Worm (Caenorhabditis elegans) whole organism, L1 larva: ENCODE measurements around the gene R11D1.1.

ENCODE experiments used
- C04F5.9 ChIP-seq: sonication (generic microtip); optimal IDR thresholded peaks from 2 replicates; lab custom pipeline; 2016; ENCODE audit warnings: missing genetic modification characterization, missing compliant biosample characterization
- C16A3.4 ChIP-seq: fragments of 150-350 bp; optimal IDR thresholded peaks from 2 replicates; lab custom pipeline; 2014; ENCODE audit warnings: missing biosample characterization, missing genetic modification characterization
- Y116A8C.19 ChIP-seq: sonication (generic microtip); optimal IDR thresholded peaks from 2 replicates; lab custom pipeline; 2016; ENCODE audit warnings: missing compliant biosample characterization, missing genetic modification characterization, borderline replicate concordance
- aly-2 ChIP-seq: fragments of 150-350 bp; optimal IDR thresholded peaks from 2 replicates; lab custom pipeline; 2014; ENCODE audit warnings: missing biosample characterization, missing genetic modification characterization
- ama-1 ChIP-seq: fragments of 150-350 bp; optimal IDR thresholded peaks from 2 replicates; lab custom pipeline; 2014
- blmp-1 ChIP-seq: fragments of 150-350 bp; optimal IDR thresholded peaks from 2 replicates; lab custom pipeline; 2014; ENCODE audit warnings: missing biosample characterization, missing genetic modification characterization
- ceh-63 ChIP-seq: fragments of 200-800 bp; sonication (Bioruptor generic); optimal IDR thresholded peaks from 2 replicates; lab custom pipeline; 2018; ENCODE audit warnings: mild to moderate bottlenecking, missing genetic modification characterization, missing compliant biosample characterization
- ceh-88 ChIP-seq: fragments of 200-800 bp; sonication (Bioruptor generic); IDR thresholded peaks from 2 replicates; pipeline ENCODE4 v1.3.6; 2022; ENCODE audit warnings: missing genetic modification characterization, missing compliant biosample characterization
- dpl-1 ChIP-seq, 3 experiments: fragments of 150-350 bp in 2 of 3; sonication (generic microtip) in 1 of 3; optimal IDR thresholded peaks; 2 replicates each; lab custom pipeline; 2014 to 2017; ENCODE audit warnings: missing biosample characterization in 3 of 3, missing genetic modification characterization in 3 of 3, missing genetic modification reagents in 3 of 3
- dsc-1 ChIP-seq: sonication (generic microtip); optimal IDR thresholded peaks from 2 replicates; lab custom pipeline; 2016; ENCODE audit warnings: mild to moderate bottlenecking, missing genetic modification characterization, missing compliant biosample characterization
- efl-1 ChIP-seq, 4 experiments: fragments of 150-350 bp; optimal IDR thresholded peaks in 3 of 4; peaks in 1 of 4; 1 replicate in 1 of 4; 2 replicates in 3 of 4; lab custom pipeline; 2014; ENCODE audit warnings: missing biosample characterization in 2 of 4, missing genetic modification characterization in 2 of 4, missing genetic modification reagents in 2 of 4
- elt-3 ChIP-seq, 6 experiments: fragments of 150-350 bp in 1 of 6; sonication (generic microtip); optimal IDR thresholded peaks; 2 replicates each; lab custom pipeline; 2017 to 2018; ENCODE audit warnings: missing biosample characterization in 6 of 6, missing genetic modification characterization in 6 of 6, inconsistent platforms in 1 of 6
- fkh-10 ChIP-seq: sonication (generic microtip); optimal IDR thresholded peaks from 2 replicates; lab custom pipeline; 2017; ENCODE audit warnings: missing biosample characterization, missing genetic modification reagents, missing genetic modification characterization
- fkh-4 ChIP-seq: sonication (generic microtip); optimal IDR thresholded peaks from 2 replicates; lab custom pipeline; 2016; ENCODE audit warnings: missing compliant biosample characterization, missing genetic modification characterization, borderline replicate concordance
- grh-1 ChIP-seq: fragments of 200-800 bp; sonication (Bioruptor generic); IDR thresholded peaks from 2 replicates; pipeline ENCODE4 v1.3.6; 2022; ENCODE audit warnings: missing genetic modification reagents, missing genetic modification characterization, missing compliant biosample characterization
- hpl-2 ChIP-seq: fragments of 150-350 bp; optimal IDR thresholded peaks from 2 replicates; lab custom pipeline; 2014; ENCODE audit warnings: missing biosample characterization, missing genetic modification reagents, missing genetic modification characterization
- jun-1 ChIP-seq: fragments of 150-350 bp; optimal IDR thresholded peaks from 2 replicates; lab custom pipeline; 2014; ENCODE audit warnings: missing biosample characterization, missing genetic modification reagents, missing genetic modification characterization
- lin-14 ChIP-seq: fragments of 200-800 bp; sonication (Bioruptor generic); optimal IDR thresholded peaks from 2 replicates; lab custom pipeline; 2018; ENCODE audit warnings: mild to moderate bottlenecking, missing genetic modification characterization, moderate library complexity, missing compliant biosample characterization
- lin-15B ChIP-seq: fragments of 150-350 bp; sonication (generic microtip); optimal IDR thresholded peaks from 3 replicates; lab custom pipeline; 2014; ENCODE audit warnings: missing biosample characterization, missing genetic modification characterization
- lin-35 ChIP-seq, 2 experiments: fragments of 150-350 bp; optimal IDR thresholded peaks; 2 replicates each; lab custom pipeline; 2014; ENCODE audit warnings: missing biosample characterization in 2 of 2, missing genetic modification characterization in 2 of 2, missing genetic modification reagents in 2 of 2
- lin-39 ChIP-seq: fragments of 150-350 bp; optimal IDR thresholded peaks from 2 replicates; lab custom pipeline; 2014; ENCODE audit warnings: missing biosample characterization, missing genetic modification reagents, missing genetic modification characterization
- lsy-2 ChIP-seq, 2 experiments: fragments of 150-350 bp; optimal IDR thresholded peaks; 2 replicates each; lab custom pipeline; 2014; ENCODE audit warnings: missing biosample characterization in 2 of 2, missing genetic modification characterization in 2 of 2
- mdl-1 ChIP-seq, 2 experiments: fragments of 150-350 bp; optimal IDR thresholded peaks; 2 replicates each; lab custom pipeline; 2014 to 2017; ENCODE audit warnings: missing biosample characterization in 2 of 2, missing genetic modification characterization in 2 of 2, inconsistent platforms in 1 of 2
- mef-2 ChIP-seq: fragments of 150-350 bp; optimal IDR thresholded peaks from 2 replicates; lab custom pipeline; 2014; ENCODE audit warnings: missing biosample characterization, missing genetic modification characterization
- nhr-11 ChIP-seq: fragments of 150-350 bp; optimal IDR thresholded peaks from 2 replicates; lab custom pipeline; 2014; ENCODE audit warnings: missing biosample characterization, missing genetic modification characterization
- nhr-19 ChIP-seq: fragments of 200-800 bp; sonication (Bioruptor generic); conservative IDR thresholded peaks from 2 replicates; pipeline ENCODE4 v1.3.6; 2022; ENCODE audit warnings: missing genetic modification characterization, missing compliant biosample characterization
- nhr-20 ChIP-seq: sonication (generic microtip); optimal IDR thresholded peaks from 2 replicates; lab custom pipeline; 2016; ENCODE audit warnings: mild to moderate bottlenecking, missing genetic modification characterization, missing compliant biosample characterization
- nhr-85 ChIP-seq: sonication (generic microtip); peaks from one replicate; lab custom pipeline; 2016; ENCODE audit warnings: missing genetic modification characterization, inconsistent platforms, missing compliant biosample characterization
- nhr-90 ChIP-seq: sonication (generic microtip); optimal IDR thresholded peaks from 2 replicates; lab custom pipeline; 2016; ENCODE audit warnings: mild to moderate bottlenecking, missing genetic modification characterization, missing compliant biosample characterization; ENCODE audit not compliant: poor library complexity
- pag-3 ChIP-seq: sonication (generic microtip); optimal IDR thresholded peaks from 2 replicates; lab custom pipeline; 2017; ENCODE audit warnings: missing genetic modification characterization, mild to moderate bottlenecking, missing compliant biosample characterization, antibody characterized with exemption, borderline replicate concordance; ENCODE audit not compliant: insufficient read depth
- rnt-1 ChIP-seq: sonication (generic microtip); optimal IDR thresholded peaks from 2 replicates; lab custom pipeline; 2016; ENCODE audit warnings: mild to moderate bottlenecking, missing genetic modification characterization, moderate library complexity, missing compliant biosample characterization
- skn-1 ChIP-seq: fragments of 150-350 bp; optimal IDR thresholded peaks from 2 replicates; lab custom pipeline; 2014; ENCODE audit warnings: missing biosample characterization, missing genetic modification characterization
- sptf-1 ChIP-seq: fragments of 150-350 bp; optimal IDR thresholded peaks from 2 replicates; lab custom pipeline; 2014; ENCODE audit warnings: missing biosample characterization, missing genetic modification characterization
- tlp-1 ChIP-seq: fragments of 150-350 bp; optimal IDR thresholded peaks from 2 replicates; lab custom pipeline; 2014; ENCODE audit warnings: missing biosample characterization, missing genetic modification characterization
- unc-130 ChIP-seq: fragments of 150-350 bp; optimal IDR thresholded peaks from 2 replicates; lab custom pipeline; 2017; ENCODE audit warnings: missing biosample characterization, missing genetic modification characterization, inconsistent platforms
- unc-98 ChIP-seq: fragments of 200-800 bp; sonication (Bioruptor generic); IDR thresholded peaks from 2 replicates; pipeline ENCODE4 v1.3.6; 2022; ENCODE audit warnings: missing genetic modification characterization, missing compliant biosample characterization
- vab-15 ChIP-seq: sonication (generic microtip); optimal IDR thresholded peaks from 2 replicates; lab custom pipeline; 2017; ENCODE audit warnings: missing genotype, mild to moderate bottlenecking, missing genetic modification characterization, missing compliant biosample characterization
- zag-1 ChIP-seq: fragments of 150-350 bp; optimal IDR thresholded peaks from 2 replicates; lab custom pipeline; 2014; ENCODE audit warnings: missing biosample characterization, missing genetic modification characterization
- zip-4 ChIP-seq: fragments of 200-800 bp; sonication (Bioruptor generic); optimal IDR thresholded peaks from 2 replicates; lab custom pipeline; 2018; ENCODE audit warnings: mild to moderate bottlenecking, missing genetic modification characterization, moderate library complexity, missing compliant biosample characterization

The R11D1.1 gene

DNA sequence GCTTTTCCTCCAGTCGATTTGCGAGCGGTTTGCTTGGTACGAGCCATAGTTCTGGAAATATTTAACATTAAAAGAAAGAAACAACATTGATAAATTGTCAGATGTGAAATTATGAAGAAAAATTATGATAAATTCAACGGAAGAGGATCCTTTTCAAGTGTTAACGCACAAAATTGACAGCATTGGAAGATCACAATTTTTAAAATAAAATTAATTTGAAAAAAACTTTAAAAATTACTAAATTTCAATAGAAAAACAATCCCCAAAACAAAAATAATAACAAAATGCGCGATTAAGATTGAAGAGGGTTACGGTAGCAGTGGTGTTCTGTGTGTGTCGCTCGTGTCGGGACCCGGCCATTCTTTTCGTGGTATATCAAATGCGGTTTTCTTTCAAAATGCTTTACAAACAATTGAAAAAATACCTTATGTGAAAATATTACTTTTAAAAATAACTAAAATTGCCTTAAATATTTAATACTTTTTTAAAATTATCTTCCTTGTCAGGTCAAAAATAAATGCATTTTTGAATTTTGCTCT, 43.8 kb upstream of the R11D1.1 start, which contains the start of gene his-74:
TSS of gene his-74 (minus strand) at position 51 of the 539 bp plus-strand sequence.
- TF ChIP-seq C16A3.4 (tag; lab: Kevin White, UChicago) (no peak), jun-1 (tag; lab: Kevin White, UChicago) (no peak), nhr-85 (tag; lab: Kevin White, UChicago) (no peak), nhr-11 (tag; lab: Kevin White, UChicago) (no peak), zip-4 (GFP tag; lab: Kevin White, UChicago) (no peak), vab-15 (tag; lab: Kevin White, UChicago) (no peak), ceh-63 (GFP tag; lab: Kevin White, UChicago) (no peak), rnt-1 (no peak), hpl-2 (GFP tag; lab: Kevin White, UChicago) (no peak), tlp-1 (tag; lab: Kevin White, UChicago) (no peak)

- no peak for TF ChIP-seq ceh-88
- TF ChIP-seq dsc-1: no peak
- TF ChIP-seq lin-15B (tag; lab: Kevin White, UChicago): no peak
- TF ChIP-seq C04F5.9 (tag; lab: Kevin White, UChicago): no peak
- no peak for TF ChIP-seq lin-14
- no peak for TF ChIP-seq unc-130 (tag; lab: Kevin White, UChicago)
- no peak for TF ChIP-seq hpl-2 (GFP tag; lab: Kevin White, UChicago)
- no peak for TF ChIP-seq nhr-20
- TF ChIP-seq lsy-2 (tag; optimal IDR thresholded peaks at IDR 0.05; lab: Kevin White, UChicago): no peak
- no peak for TF ChIP-seq lin-39 (tag; lab: Kevin White, UChicago)
- TF ChIP-seq unc-98 (GFP tag; lab: Robert Waterston, UW): no peak
- no peak for TF ChIP-seq zip-4 (GFP tag; lab: Kevin White, UChicago)
- no peak for TF ChIP-seq grh-1 (GFP tag; lab: Robert Waterston, UW)
- no peak for TF ChIP-seq pag-3 (tag; lab: Kevin White, UChicago)
- no peak for TF ChIP-seq nhr-11 (tag; lab: Kevin White, UChicago)
- TF ChIP-seq, all 84 proteins: peak for 0
Observed at ce11 chrV:12661619-12662018, 42.6 kb upstream of the R11D1.1 start, which contains the start of gene W05B10.3. W05B10.3 (minus strand) TSS chrV:12661719.

ce11 chrV:12663386-12663785, 40.8 kb upstream of the R11D1.1 start:
- TF ChIP-seq unc-130 (tag; lab: Kevin White, UChicago) (no peak), blmp-1 (peak; percentile 21), fkh-4 (tag; lab: Kevin White, UChicago) (peak; percentile 60), C16A3.4 (tag; lab: Kevin White, UChicago) (no peak), dsc-1 (peak; percentile 90)
- TF ChIP-seq, all 84 proteins: peak for 3

- TF ChIP-seq nhr-20: peak; percentile 25
- TF ChIP-seq nhr-85 (tag; lab: Kevin White, UChicago): peak; percentile 65
- TF ChIP-seq elt-3 (tag; optimal IDR thresholded peaks at IDR 0.05; lab: Kevin White, UChicago): peak in 3 of 6 experiments; percentile 37 to 57 (median 40)
- peak; percentile 35 for TF ChIP-seq blmp-1
- peak; percentile 51 for TF ChIP-seq lin-14
- TF ChIP-seq grh-1 (GFP tag; lab: Robert Waterston, UW): no peak
Observed at ce11 chrV:12667397-12667796, 36.8 kb upstream of the R11D1.1 start.

ce11 chrV:12667926-12668325, 36.3 kb upstream of the R11D1.1 start, which contains the start of gene W05B10.4:
W05B10.4 (plus strand) TSS chrV:12668226.
- TF ChIP-seq blmp-1: peak; percentile 5
- no peak for TF ChIP-seq Y116A8C.19 (tag; lab: Kevin White, UChicago)

DNA sequence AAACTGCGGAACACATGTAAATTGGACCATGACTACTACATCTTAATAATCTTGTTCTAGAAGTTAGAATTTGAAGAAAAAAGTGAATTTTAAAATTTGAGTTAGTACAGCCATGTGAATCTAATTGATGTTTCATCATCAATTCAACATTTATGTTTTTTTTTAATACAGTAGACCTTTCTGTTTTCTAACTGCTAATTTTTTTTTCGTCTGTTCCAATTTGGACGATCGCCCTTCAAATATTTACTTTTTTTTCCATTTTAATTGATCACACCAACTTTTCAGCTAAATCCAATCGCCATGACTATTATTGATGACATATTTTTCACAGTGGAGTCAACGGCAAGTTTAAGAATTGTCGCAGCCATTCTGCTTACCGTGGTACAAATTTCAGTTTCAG, 33.6 kb upstream of the R11D1.1 start, which contains the start of gene srx-116:
TSS of gene srx-116 (plus strand) at position 301 of the 400 bp plus-strand sequence.
- no peak for TF ChIP-seq pag-3 (tag; lab: Kevin White, UChicago)
- no peak for TF ChIP-seq zag-1
- TF ChIP-seq tlp-1 (tag; lab: Kevin White, UChicago): no peak
- TF ChIP-seq mef-2 (tag; lab: Kevin White, UChicago): no peak
- TF ChIP-seq sptf-1: no peak
- TF ChIP-seq nhr-90 (tag; lab: Kevin White, UChicago): no peak
- TF ChIP-seq dpl-1 (GFP tag; optimal IDR thresholded peaks at IDR 0.05; lab: Kevin White, UChicago): no peak
- no peak for TF ChIP-seq ama-1 (lab: Kevin White, UChicago)
- TF ChIP-seq elt-3 (tag; optimal IDR thresholded peaks at IDR 0.05; lab: Kevin White, UChicago): no peak
- no peak for TF ChIP-seq ceh-63 (GFP tag; lab: Kevin White, UChicago)
- TF ChIP-seq aly-2: no peak
- no peak for TF ChIP-seq nhr-19 (GFP tag; lab: Robert Waterston, UW)
- no peak for TF ChIP-seq efl-1 (optimal IDR thresholded peaks at IDR 0.05; lab: Kevin White, UChicago)
- TF ChIP-seq efl-1 (GFP tag; optimal IDR thresholded peaks at IDR 0.05 in 1 of 2; lab: Kevin White, UChicago): no peak
- no peak for TF ChIP-seq lin-35 (GFP tag; optimal IDR thresholded peaks at IDR 0.05; lab: Kevin White, UChicago)
- TF ChIP-seq mdl-1 (tag; optimal IDR thresholded peaks at IDR 0.05; lab: Kevin White, UChicago): no peak
- TF ChIP-seq Y116A8C.19 (tag; lab: Kevin White, UChicago): no peak
- no peak for TF ChIP-seq ceh-88
- no peak for TF ChIP-seq lin-15B (tag; lab: Kevin White, UChicago)
- no peak for TF ChIP-seq skn-1
- no peak for TF ChIP-seq fkh-10 (GFP tag; lab: Kevin White, UChicago)
- TF ChIP-seq, all 84 proteins: peak for 0
